Worm (Caenorhabditis elegans) whole organism, late embryonic: ENCODE measurements around the gene srw-86.

Experiments used
- F13H6.1 ChIP-seq: sonication (generic microtip); optimal IDR thresholded peaks from 2 replicates; lab custom pipeline; 2016; ENCODE audit warnings: missing genetic modification characterization, missing compliant biosample characterization
- ceh-2 ChIP-seq: sonication (generic microtip); optimal IDR thresholded peaks from 2 replicates; lab custom pipeline; 2016; ENCODE audit warnings: missing genotype, missing genetic modification characterization, missing compliant biosample characterization
- dve-1 ChIP-seq: sonication (generic microtip); optimal IDR thresholded peaks from 2 replicates; lab custom pipeline; 2017; ENCODE audit warnings: antibody characterized with exemption, mild to moderate bottlenecking, missing genetic modification characterization, missing compliant biosample characterization
- elt-4 ChIP-seq: sonication (generic microtip); optimal IDR thresholded peaks from 2 replicates; lab custom pipeline; 2016; ENCODE audit warnings: missing genetic modification characterization, missing compliant biosample characterization
- fkh-10 ChIP-seq: fragments of 150-350 bp; optimal IDR thresholded peaks from 2 replicates; lab custom pipeline; 2014; ENCODE audit warnings: missing biosample characterization, missing genetic modification reagents, missing genetic modification characterization
- gmeb-2 ChIP-seq: sonication (generic microtip); optimal IDR thresholded peaks from 2 replicates; lab custom pipeline; 2016; ENCODE audit warnings: missing genetic modification characterization, inconsistent platforms, missing compliant biosample characterization
- nfya-1 ChIP-seq: sonication (generic microtip); optimal IDR thresholded peaks from 2 replicates; lab custom pipeline; 2017; ENCODE audit warnings: missing genetic modification characterization, mild to moderate bottlenecking, missing compliant biosample characterization, antibody characterized with exemption, moderate library complexity
- pax-1 ChIP-seq: fragments of 150-350 bp; optimal IDR thresholded peaks from 2 replicates; lab custom pipeline; 2014; ENCODE audit warnings: missing biosample characterization, missing genetic modification characterization
- pha-4 ChIP-seq: fragments of 150-350 bp; optimal IDR thresholded peaks from 2 replicates; lab custom pipeline; 2018; ENCODE audit warnings: missing biosample characterization, missing genetic modification reagents, missing genetic modification characterization
- sox-4 ChIP-seq: sonication (generic microtip); optimal IDR thresholded peaks from 2 replicates; lab custom pipeline; 2017; ENCODE audit warnings: mild to moderate bottlenecking, missing genetic modification characterization, inconsistent platforms, missing compliant biosample characterization

- TF ChIP-seq pha-4 (tag; lab: Kevin White, UChicago) (no peak), fkh-10 (GFP tag; lab: Kevin White, UChicago) (no peak), dve-1 (tag; lab: Kevin White, UChicago) (no peak), elt-4 (tag; lab: Kevin White, UChicago) (no peak), pax-1 (no peak), ceh-2 (tag; lab: Kevin White, UChicago) (no peak), sox-4 (tag; lab: Kevin White, UChicago) (no peak), F13H6.1 (tag; lab: Kevin White, UChicago) (no peak), nfya-1 (tag; lab: Kevin White, UChicago) (no peak), gmeb-2 (tag; lab: Kevin White, UChicago) (no peak)
Measured at ce11 chrV:19371777-19372176, 28.7 kb downstream of the srw-86 start.
